Worm (Caenorhabditis elegans): ENCODE data around the gene glt-3.

Gene glt-3

DNA sequence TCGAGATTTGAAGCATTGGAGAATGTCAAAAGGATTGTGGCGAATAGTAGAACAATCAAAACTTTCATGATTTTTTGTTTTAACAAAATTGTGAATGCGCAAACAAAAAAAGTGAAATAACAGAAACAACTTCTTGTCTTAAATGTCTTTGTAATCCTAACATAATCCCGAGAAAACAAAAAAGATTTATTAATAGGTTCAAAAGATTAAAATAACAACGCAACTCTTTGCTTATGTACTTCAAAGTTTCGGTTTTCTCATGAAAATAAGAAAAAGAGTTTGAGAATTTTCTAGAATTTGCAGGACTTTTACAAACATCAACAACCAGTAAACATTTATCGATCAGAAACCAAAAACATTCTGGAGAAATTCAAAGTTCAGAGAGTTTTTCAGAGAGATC is 40.3 kb upstream of the glt-3 start, which contains the start of gene ttr-39:
Gene ttr-39, minus strand, starts transcription at position 101 of the 400 bp plus-strand sequence.
- TF ChIP-seq nhr-10 (tag; optimal IDR thresholded peaks at IDR 0.05) (no peak), nhr-23 (tag; optimal IDR thresholded peaks at IDR 0.05) (no peak), ama-1 (optimal IDR thresholded peaks at IDR 0.05) (no peak), ztf-1 (GFP tag; conservative IDR thresholded peaks at IDR 0.05) (no peak), sem-4 (tag; optimal IDR thresholded peaks at IDR 0.05) (no peak), C34F6.9 (tag; optimal IDR thresholded peaks at IDR 0.05) (no peak), gmeb-1 (tag; optimal IDR thresholded peaks at IDR 0.05) (no peak), sma-3 (GFP tag; optimal IDR thresholded peaks at IDR 0.05) (no peak), R02D3.7 (tag; optimal IDR thresholded peaks at IDR 0.05) (no peak), lin-39 (tag; optimal IDR thresholded peaks at IDR 0.05) (no peak), crh-2 (tag; optimal IDR thresholded peaks at IDR 0.05) (no peak), ceh-82 (tag; optimal IDR thresholded peaks at IDR 0.05) (no peak), nhr-6 (tag; optimal IDR thresholded peaks at IDR 0.05) (no peak), mdl-1 (tag; optimal IDR thresholded peaks at IDR 0.05) (no peak)

DNA sequence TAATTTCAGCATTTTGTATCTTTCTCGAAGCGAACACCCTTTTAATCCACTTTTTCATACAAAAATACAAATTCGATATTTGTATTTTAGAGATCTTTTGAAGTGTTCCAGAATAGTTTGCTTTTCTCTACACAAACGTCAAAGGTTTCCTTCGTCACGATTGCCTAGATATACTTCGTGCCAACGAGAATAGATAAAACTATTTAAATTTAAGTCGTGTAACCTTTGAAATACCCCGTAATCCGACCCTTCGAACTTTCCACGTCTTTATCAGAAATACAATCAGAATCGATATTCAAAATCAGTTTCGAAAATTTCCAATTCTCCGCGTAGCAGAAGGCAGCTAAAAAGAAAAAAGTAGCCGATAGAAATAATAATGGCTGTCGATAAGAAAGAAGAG is 39.7 kb upstream of the glt-3 start, which contains the start of gene ttbk-5:
Gene ttbk-5, plus strand, starts transcription at position 301 of the 400 bp plus-strand sequence.
- no peak for TF ChIP-seq peb-1 (tag; optimal IDR thresholded peaks at IDR 0.05)
- TF ChIP-seq unc-55 (GFP tag; optimal IDR thresholded peaks at IDR 0.05) = no peak
- TF ChIP-seq ceh-16 (tag; optimal IDR thresholded peaks at IDR 0.05) = no peak
- no peak for TF ChIP-seq ama-1 (optimal IDR thresholded peaks at IDR 0.05)
- TF ChIP-seq unc-62 (GFP tag; optimal IDR thresholded peaks at IDR 0.05) = no peak
- TF ChIP-seq nhr-11 (tag; optimal IDR thresholded peaks at IDR 0.05) = no peak

DNA sequence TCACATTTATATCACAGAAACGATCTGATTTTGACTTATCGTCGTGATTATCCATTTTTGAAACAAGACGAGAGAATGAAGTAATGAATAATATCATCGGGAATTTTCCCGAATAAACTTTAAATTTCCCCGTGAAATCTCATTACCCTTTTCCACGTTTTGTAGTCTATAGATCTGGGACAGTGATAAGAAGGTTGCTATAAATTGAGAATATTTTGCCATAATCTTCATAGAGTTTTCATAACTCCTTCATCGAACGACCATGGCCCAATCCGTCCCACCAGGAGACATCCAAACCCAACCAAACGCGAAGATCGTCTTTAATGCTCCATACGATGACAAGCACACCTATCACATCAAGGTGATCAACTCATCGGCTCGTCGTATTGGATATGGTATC is 34.9 kb upstream of the glt-3 start, which contains the start of the genes C04G2.5 and msp-36:
Gene C04G2.5, minus strand, starts transcription at position 101 of the 400 bp plus-strand sequence.
Gene msp-36, plus strand, starts transcription at position 263 of the 400 bp plus-strand sequence.
- TF ChIP-seq unc-55 (GFP tag; optimal IDR thresholded peaks at IDR 0.05) (no peak), lin-13 (GFP tag; optimal IDR thresholded peaks at IDR 0.05) (no peak), unc-62 (GFP tag; optimal IDR thresholded peaks at IDR 0.05) (no peak), nhr-129 (tag; optimal IDR thresholded peaks at IDR 0.05) (no peak), sma-3 (GFP tag; optimal IDR thresholded peaks at IDR 0.05) (no peak), lsy-2 (tag; optimal IDR thresholded peaks at IDR 0.05) (no peak), dmd-4 (tag; optimal IDR thresholded peaks at IDR 0.05) (no peak), lin-39 (tag; optimal IDR thresholded peaks at IDR 0.05) (no peak), ztf-1 (GFP tag; conservative IDR thresholded peaks at IDR 0.05) (no peak), nhr-12 (tag; optimal IDR thresholded peaks at IDR 0.05) (no peak), alr-1 (tag; optimal IDR thresholded peaks at IDR 0.05) (no peak), ama-1 (optimal IDR thresholded peaks at IDR 0.05) (no peak), F13H6.1 (tag; optimal IDR thresholded peaks at IDR 0.05) (no peak), gmeb-1 (tag; optimal IDR thresholded peaks at IDR 0.05) (no peak), zag-1 (tag; optimal IDR thresholded peaks at IDR 0.05) (no peak), nhr-77 (tag; optimal IDR thresholded peaks at IDR 0.05) (no peak), ceh-82 (tag; optimal IDR thresholded peaks at IDR 0.05) (no peak), unc-39 (tag; optimal IDR thresholded peaks at IDR 0.05) (no peak), aly-2 (tag; optimal IDR thresholded peaks at IDR 0.05) (no peak)

DNA sequence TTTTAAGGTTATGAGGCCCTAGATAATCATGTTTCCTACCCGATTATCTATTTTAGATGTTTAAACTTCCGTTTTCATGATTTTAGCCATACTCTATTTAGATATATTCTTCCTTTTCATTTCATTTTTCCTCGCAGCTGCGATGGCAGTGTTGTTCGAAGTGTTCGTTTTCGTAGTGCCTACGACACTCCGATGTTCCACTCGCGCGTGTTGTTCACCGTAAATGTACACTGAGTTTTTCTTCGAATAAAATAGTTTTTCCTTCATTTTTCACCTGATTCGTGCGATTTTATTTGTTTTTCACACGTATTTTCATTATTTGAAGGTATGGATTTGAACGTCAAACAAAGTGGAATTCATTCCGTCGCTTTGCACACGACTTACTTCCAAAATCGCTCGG is 33.2 kb upstream of the glt-3 start, which contains the start of gene dis-3:
Gene dis-3, plus strand, starts transcription at position 322 of the 400 bp plus-strand sequence.
- TF ChIP-seq lsy-2 (tag; optimal IDR thresholded peaks at IDR 0.05) (no peak), R02D3.7 (tag; optimal IDR thresholded peaks at IDR 0.05) (peak; percentile 55), sem-4 (tag; optimal IDR thresholded peaks at IDR 0.05) (no peak), dmd-4 (tag; optimal IDR thresholded peaks at IDR 0.05) (no peak)

DNA sequence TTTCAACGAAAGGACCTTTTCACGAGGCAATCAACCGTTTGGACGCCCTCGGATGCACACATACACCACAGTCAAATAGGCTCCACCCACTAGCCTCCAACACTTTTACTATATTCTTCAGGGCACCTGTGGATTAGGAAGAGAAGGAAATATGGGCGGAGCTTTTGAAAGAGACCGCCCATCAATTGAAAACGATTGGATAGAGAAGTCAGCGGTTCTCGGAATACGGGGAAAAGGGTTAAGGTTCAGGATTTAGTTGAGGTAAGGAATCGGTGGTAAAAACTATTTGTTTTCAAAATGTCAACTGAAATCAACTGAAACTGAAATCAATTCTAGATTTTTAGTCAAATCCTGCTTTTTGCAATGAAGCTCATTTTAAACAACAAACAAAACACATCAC is 19.6 kb upstream of the glt-3 start, which contains the start of gene egl-38:
Gene egl-38, minus strand, starts transcription at position 101 of the 400 bp plus-strand sequence.
- TF ChIP-seq gmeb-1 (tag; optimal IDR thresholded peaks at IDR 0.05) = no peak
- no peak for TF ChIP-seq aly-2 (tag; optimal IDR thresholded peaks at IDR 0.05)
- no peak for TF ChIP-seq alr-1 (tag; optimal IDR thresholded peaks at IDR 0.05)
- TF ChIP-seq dmd-4 (tag; optimal IDR thresholded peaks at IDR 0.05) = no peak
- TF ChIP-seq fos-1 (tag; optimal IDR thresholded peaks at IDR 0.05) = no peak
- TF ChIP-seq ama-1 (optimal IDR thresholded peaks at IDR 0.05) = no peak
- TF ChIP-seq nhr-129 (tag; optimal IDR thresholded peaks at IDR 0.05) = no peak
- no peak for TF ChIP-seq ZK546.5 (tag; optimal IDR thresholded peaks at IDR 0.05)
- no peak for TF ChIP-seq nhr-23 (tag; optimal IDR thresholded peaks at IDR 0.05)
- no peak for TF ChIP-seq unc-62 (GFP tag; optimal IDR thresholded peaks at IDR 0.05)
- TF ChIP-seq mbf-1 (tag; optimal IDR thresholded peaks at IDR 0.05) = no peak
- TF ChIP-seq nhr-12 (tag; optimal IDR thresholded peaks at IDR 0.05) = no peak
